Fruit fly (Drosophila melanogaster) whole organism, prepupa: ENCODE measurements around the gene Cwc25.

Source experiments
- Blimp-1 ChIP-seq: fragments of 200-800 bp; sonication (Bioruptor generic); optimal IDR thresholded peaks from 3 replicates; lab custom pipeline; 2017; ENCODE audit warnings: missing biosample characterization, missing genetic modification characterization, mild to moderate bottlenecking, moderate library complexity, missing genetic modification reagents
- CG10631 ChIP-seq: fragments of 200-800 bp; sonication (Bioruptor generic); optimal IDR thresholded peaks from 2 replicates; lab custom pipeline; 2016; ENCODE audit warnings: missing biosample characterization, missing genetic modification characterization
- CG10669 ChIP-seq: fragments of 200-800 bp; sonication (Bioruptor generic); optimal IDR thresholded peaks from 3 replicates; lab custom pipeline; 2018; ENCODE audit warnings: missing biosample characterization, mild to moderate bottlenecking, missing genetic modification characterization, moderate library complexity
- CG11762 ChIP-seq: fragments of 200-800 bp; sonication (Bioruptor generic); optimal IDR thresholded peaks from 3 replicates; lab custom pipeline; 2016; ENCODE audit warnings: missing biosample characterization, missing genetic modification characterization; ENCODE audit not compliant: insufficient read depth
- CG1621 ChIP-seq: fragments of 200-800 bp; sonication (Bioruptor generic); optimal IDR thresholded peaks from 3 replicates; lab custom pipeline; 2018; ENCODE audit warnings: missing biosample characterization, mild to moderate bottlenecking, missing genetic modification characterization
- CG16779 ChIP-seq: fragments of 200-800 bp; sonication (Bioruptor generic); optimal IDR thresholded peaks from 3 replicates; lab custom pipeline; 2017; ENCODE audit warnings: missing biosample characterization, mild to moderate bottlenecking, missing genetic modification characterization
- CG3032 ChIP-seq: fragments of 200-800 bp; optimal IDR thresholded peaks from 2 replicates; lab custom pipeline; 2019; ENCODE audit warnings: missing biosample characterization, mild to moderate bottlenecking, missing genetic modification characterization, moderate library complexity
- CG31627 ChIP-seq: fragments of 200-800 bp; sonication (Bioruptor generic); optimal IDR thresholded peaks from 3 replicates; lab custom pipeline; 2016; ENCODE audit warnings: missing biosample characterization, missing genetic modification characterization
- CG34406 ChIP-seq: fragments of 200-800 bp; sonication (Bioruptor generic); optimal IDR thresholded peaks from 3 replicates; lab custom pipeline; 2016; ENCODE audit warnings: missing biosample characterization, missing genetic modification characterization
- CG3919 ChIP-seq: fragments of 200-800 bp; sonication (Bioruptor generic); optimal IDR thresholded peaks from 3 replicates; lab custom pipeline; 2016; ENCODE audit warnings: missing biosample characterization, missing genetic modification characterization
- CG4318 ChIP-seq: fragments of 200-800 bp; sonication (Bioruptor generic); optimal IDR thresholded peaks from 3 replicates; lab custom pipeline; 2017; ENCODE audit warnings: missing biosample characterization, mild to moderate bottlenecking, missing genetic modification characterization
- CG6163 ChIP-seq: fragments of 200-800 bp; sonication (Bioruptor generic); IDR thresholded peaks from 3 replicates; pipeline ENCODE4 v1.3.6; 2022; ENCODE audit warnings: missing biosample characterization, missing genetic modification characterization
- CG6276 ChIP-seq: fragments of 200-800 bp; sonication (Bioruptor generic); optimal IDR thresholded peaks from 2 replicates; lab custom pipeline; 2017; ENCODE audit warnings: missing biosample characterization, mild to moderate bottlenecking, missing genetic modification characterization
- CG6792 ChIP-seq: fragments of 200-800 bp; sonication (Bioruptor generic); optimal IDR thresholded peaks from 3 replicates; lab custom pipeline; 2016; ENCODE audit warnings: missing biosample characterization, missing genetic modification characterization
- CG6808 ChIP-seq: fragments of 200-800 bp; sonication (Bioruptor generic); optimal IDR thresholded peaks from 3 replicates; lab custom pipeline; 2017; ENCODE audit warnings: missing biosample characterization, missing genetic modification characterization, mild to moderate bottlenecking, moderate library complexity, missing genetic modification reagents
- CG6854 ChIP-seq: fragments of 200-800 bp; sonication (Bioruptor generic); optimal IDR thresholded peaks from 2 replicates; lab custom pipeline; 2017; ENCODE audit warnings: missing biosample characterization, mild to moderate bottlenecking, missing genetic modification characterization
- CG7368 ChIP-seq: fragments of 200-800 bp; sonication (Bioruptor generic); optimal IDR thresholded peaks from 3 replicates; lab custom pipeline; 2016; ENCODE audit warnings: missing biosample characterization, missing genetic modification characterization
- CG8119 ChIP-seq: fragments of 200-800 bp; sonication (Bioruptor generic); IDR thresholded peaks from 3 replicates; pipeline ENCODE4 v1.3.6; 2022; ENCODE audit warnings: missing biosample characterization, missing genetic modification characterization
- CG8319 ChIP-seq: fragments of 200-800 bp; sonication (Bioruptor generic); optimal IDR thresholded peaks from 3 replicates; lab custom pipeline; 2016; ENCODE audit warnings: missing biosample characterization, missing genetic modification characterization
- CG9139 ChIP-seq: fragments of 200-800 bp; sonication (Bioruptor generic); optimal IDR thresholded peaks from 3 replicates; lab custom pipeline; 2017; ENCODE audit warnings: missing biosample characterization, mild to moderate bottlenecking, missing genetic modification characterization
- Eip78C ChIP-seq: fragments of 200-800 bp; sonication (Bioruptor generic); peaks from one replicate; lab custom pipeline; 2016; ENCODE audit warnings: missing biosample characterization, missing genetic modification characterization
- Eip93F ChIP-seq: fragments of 200-800 bp; sonication (Bioruptor generic); optimal IDR thresholded peaks from 2 replicates; lab custom pipeline; 2016; ENCODE audit warnings: missing biosample characterization, mild to moderate bottlenecking, missing genetic modification characterization
- Ets21C ChIP-seq: fragments of 200-800 bp; sonication (Bioruptor generic); optimal IDR thresholded peaks from 3 replicates; lab custom pipeline; 2016; ENCODE audit warnings: missing biosample characterization, missing genetic modification characterization
- Ets96B ChIP-seq: fragments of 200-800 bp; optimal IDR thresholded peaks from 2 replicates; lab custom pipeline; 2019; ENCODE audit warnings: missing biosample characterization, mild to moderate bottlenecking, missing genetic modification characterization, moderate library complexity
- Gug ChIP-seq: fragments of 200-800 bp; sonication (Bioruptor generic); IDR thresholded peaks from 2 replicates; pipeline ENCODE4 v1.3.6; 2022; ENCODE audit warnings: missing biosample characterization, missing genetic modification characterization
- Hr38 ChIP-seq: sonication (Bioruptor generic); optimal IDR thresholded peaks from 2 replicates; lab custom pipeline; 2016; ENCODE audit warnings: missing biosample characterization, missing genetic modification characterization
- Hr39 ChIP-seq: fragments of 200-800 bp; sonication (Bioruptor generic); optimal IDR thresholded peaks from 2 replicates; lab custom pipeline; 2016; ENCODE audit warnings: missing biosample characterization, missing genetic modification characterization
- Hr4 ChIP-seq: fragments of 200-800 bp; sonication (Bioruptor generic); optimal IDR thresholded peaks from 3 replicates; lab custom pipeline; 2016; ENCODE audit warnings: missing biosample characterization, missing genetic modification characterization
- OdsH ChIP-seq: fragments of 200-800 bp; sonication (Bioruptor generic); optimal IDR thresholded peaks from 3 replicates; lab custom pipeline; 2016; ENCODE audit warnings: missing biosample characterization, missing genetic modification characterization
- Smox ChIP-seq: fragments of 200-800 bp; sonication (Bioruptor generic); optimal IDR thresholded peaks from 3 replicates; lab custom pipeline; 2016; ENCODE audit warnings: missing biosample characterization, missing genetic modification characterization
- Sox102F ChIP-seq: fragments of 200-800 bp; sonication (Bioruptor generic); optimal IDR thresholded peaks from 2 replicates; lab custom pipeline; 2016; ENCODE audit warnings: missing biosample characterization, mild to moderate bottlenecking, missing genetic modification characterization
- Sox14 ChIP-seq: fragments of 200-800 bp; sonication (Bioruptor generic); optimal IDR thresholded peaks from 3 replicates; lab custom pipeline; 2016; ENCODE audit warnings: missing biosample characterization, missing genetic modification characterization
- achi ChIP-seq: fragments of 200-800 bp; sonication (Bioruptor generic); optimal IDR thresholded peaks from 3 replicates; lab custom pipeline; 2016; ENCODE audit warnings: missing biosample characterization, missing genetic modification characterization
- acj6 ChIP-seq: fragments of 200-800 bp; sonication (Bioruptor generic); optimal IDR thresholded peaks from 3 replicates; lab custom pipeline; 2016; ENCODE audit warnings: missing biosample characterization, missing genetic modification characterization
- cyc ChIP-seq: fragments of 200-800 bp; sonication (Bioruptor generic); optimal IDR thresholded peaks from 3 replicates; lab custom pipeline; 2016; ENCODE audit warnings: missing biosample characterization, missing genetic modification characterization
- dac ChIP-seq: fragments of 200-800 bp; sonication (Bioruptor generic); optimal IDR thresholded peaks from 2 replicates; lab custom pipeline; 2017; ENCODE audit warnings: missing biosample characterization, mild to moderate bottlenecking, missing genetic modification characterization
- dsx ChIP-seq: fragments of 200-800 bp; optimal IDR thresholded peaks from 3 replicates; lab custom pipeline; 2019; ENCODE audit warnings: missing biosample characterization, mild to moderate bottlenecking, missing genetic modification characterization, moderate library complexity; ENCODE audit not compliant: poor library complexity, severe bottlenecking
- eg ChIP-seq: fragments of 200-800 bp; sonication (Bioruptor generic); IDR thresholded peaks from 3 replicates; pipeline ENCODE4 v1.3.6; 2022; ENCODE audit warnings: missing biosample characterization, missing genetic modification characterization
- esn ChIP-seq: fragments of 200-800 bp; sonication (Bioruptor generic); optimal IDR thresholded peaks from 2 replicates; lab custom pipeline; 2016; ENCODE audit warnings: missing biosample characterization, mild to moderate bottlenecking, missing genetic modification characterization, moderate library complexity
- fd59A ChIP-seq: fragments of 200-800 bp; sonication (Bioruptor generic); optimal IDR thresholded peaks from 2 replicates; lab custom pipeline; 2017; ENCODE audit warnings: missing biosample characterization, mild to moderate bottlenecking, missing genetic modification characterization, missing genetic modification reagents
- fd85E ChIP-seq: fragments of 200-800 bp; sonication (Bioruptor generic); optimal IDR thresholded peaks from 3 replicates; lab custom pipeline; 2016; ENCODE audit warnings: missing biosample characterization, missing genetic modification characterization
- fkh ChIP-seq: fragments of 200-800 bp; sonication (Bioruptor generic); optimal IDR thresholded peaks from 3 replicates; lab custom pipeline; 2017; ENCODE audit warnings: missing biosample characterization, mild to moderate bottlenecking, missing genetic modification characterization, moderate library complexity
- lz ChIP-seq: fragments of 200-800 bp; sonication (Bioruptor generic); optimal IDR thresholded peaks from 3 replicates; lab custom pipeline; 2016; ENCODE audit warnings: missing biosample characterization, missing genetic modification characterization
- net ChIP-seq: fragments of 200-800 bp; sonication (Bioruptor generic); optimal IDR thresholded peaks from 3 replicates; lab custom pipeline; 2016; ENCODE audit warnings: missing biosample characterization, missing genetic modification characterization
- pdm3 ChIP-seq: fragments of 200-800 bp; sonication (Bioruptor generic); optimal IDR thresholded peaks from 3 replicates; lab custom pipeline; 2016; ENCODE audit warnings: missing biosample characterization, missing genetic modification characterization
- salr ChIP-seq, 2 experiments: fragments of 200-800 bp; sonication (Bioruptor generic); optimal IDR thresholded peaks; 3 replicates each; lab custom pipeline; 2016 to 2018; ENCODE audit warnings: missing biosample characterization in 2 of 2, missing genetic modification characterization in 2 of 2, mild to moderate bottlenecking in 1 of 2
- vri ChIP-seq: fragments of 200-800 bp; sonication (Bioruptor generic); optimal IDR thresholded peaks from 3 replicates; lab custom pipeline; 2016; ENCODE audit warnings: missing biosample characterization, mild to moderate bottlenecking, missing genetic modification characterization

Gene Cwc25

dm6 chr2L:2754437-2755322 lies 9.8 kb downstream of the Cwc25 start (continued):
- peak; percentile 86 for TF ChIP-seq CG11762 (GFP tag; lab: Kevin White, UChicago)
- TF ChIP-seq fkh, result peak; percentile 95
- TF ChIP-seq Sox102F (GFP tag; lab: Kevin White, UChicago), result peak; percentile 79
- peak; percentile 92 for TF ChIP-seq CG10669
- no peak for TF ChIP-seq CG6163 (GFP tag; lab: Robert Waterston, UW)
- peak; percentile 87 for TF ChIP-seq OdsH (GFP tag; lab: Kevin White, UChicago)
- TF ChIP-seq dsx (GFP tag; lab: Kevin White, UChicago), result peak; percentile 77
- peak; percentile 74 for TF ChIP-seq Smox
- no peak for TF ChIP-seq eg
- peak; percentile 80 for TF ChIP-seq Blimp-1 (GFP tag; lab: Kevin White, UChicago)
- peak; percentile 68 for TF ChIP-seq Ets21C (GFP tag; lab: Kevin White, UChicago)
- peak; percentile 90 for TF ChIP-seq CG6808 (GFP tag; lab: Kevin White, UChicago)
- TF ChIP-seq Hr38 (GFP tag; lab: Kevin White, UChicago), result peak; percentile 23
- peak; percentile 80 for TF ChIP-seq CG16779
- TF ChIP-seq CG34406 (GFP tag; lab: Kevin White, UChicago), result peak; percentile 90
- TF ChIP-seq fd85E (GFP tag; lab: Kevin White, UChicago), result peak; percentile 35
- peak; percentile 80 for TF ChIP-seq CG1621
- TF ChIP-seq pdm3, result peak; percentile 89
- peak; percentile 81 for TF ChIP-seq CG6854 (GFP tag; lab: Kevin White, UChicago)
- no peak for TF ChIP-seq vri
- TF ChIP-seq CG9139 (GFP tag; lab: Kevin White, UChicago), result peak; percentile 69
- TF ChIP-seq Gug (GFP tag; lab: Robert Waterston, UW), result no peak
- peak; percentile 81 for TF ChIP-seq CG8319
- TF ChIP-seq Sox14 (GFP tag; lab: Kevin White, UChicago), result peak; percentile 90
- TF ChIP-seq fd59A, result peak; percentile 84
- TF ChIP-seq net (GFP tag; lab: Kevin White, UChicago), result peak; percentile 91
- TF ChIP-seq CG3919 (GFP tag; lab: Kevin White, UChicago), result peak; percentile 86
- peak; percentile 87 for TF ChIP-seq acj6 (GFP tag; lab: Kevin White, UChicago)
- TF ChIP-seq Hr4 (GFP tag; lab: Kevin White, UChicago), result peak; percentile 93
- TF ChIP-seq Eip93F (GFP tag; lab: Kevin White, UChicago), result peak; percentile 40
- TF ChIP-seq Hr39 (GFP tag; lab: Kevin White, UChicago), result peak; percentile 73
- TF ChIP-seq achi, result peak; percentile 89
- peak; percentile 76 for TF ChIP-seq CG31627 (GFP tag; lab: Kevin White, UChicago)
- TF ChIP-seq cyc (GFP tag; lab: Kevin White, UChicago), result peak; percentile 64

DNA sequence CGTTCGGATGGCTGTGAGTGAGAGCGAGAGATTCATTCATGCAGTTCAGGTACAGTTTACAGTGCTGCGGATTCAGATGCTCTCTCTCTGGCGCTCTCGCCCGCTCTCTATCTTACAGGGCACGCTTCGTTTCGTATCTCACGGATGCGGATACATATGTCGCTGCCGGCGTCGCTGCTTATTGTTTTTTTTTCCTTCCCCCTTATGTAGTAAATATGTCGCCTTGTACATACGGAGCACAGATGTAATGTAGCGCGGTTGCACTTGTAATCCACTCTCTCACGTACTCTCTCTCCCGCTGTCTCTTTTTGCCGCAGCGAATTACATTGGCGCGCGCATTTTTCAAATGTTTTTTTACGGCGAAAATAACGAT lies 10.4 kb downstream of the Cwc25 start:
- TF ChIP-seq CG1621, result peak; percentile 32
- no peak for TF ChIP-seq Hr39 (GFP tag; lab: Kevin White, UChicago)
- no peak for TF ChIP-seq fd59A
- no peak for TF ChIP-seq CG4318 (GFP tag; lab: Kevin White, UChicago)
- no peak for TF ChIP-seq Blimp-1 (GFP tag; lab: Kevin White, UChicago)
- no peak for TF ChIP-seq lz
- TF ChIP-seq Ets21C (GFP tag; lab: Kevin White, UChicago), result no peak
- no peak for TF ChIP-seq CG7368 (GFP tag; lab: Kevin White, UChicago)
- peak; percentile 61 for TF ChIP-seq Eip78C (GFP tag; lab: Kevin White, UChicago)
- TF ChIP-seq Smox, result no peak
- TF ChIP-seq CG34406 (GFP tag; lab: Kevin White, UChicago), result no peak
- no peak for TF ChIP-seq CG6792 (GFP tag; lab: Kevin White, UChicago)
- no peak for TF ChIP-seq Ets96B
- no peak for TF ChIP-seq esn (GFP tag; lab: Kevin White, UChicago)
- TF ChIP-seq CG6276 (GFP tag; lab: Kevin White, UChicago), result no peak
- TF ChIP-seq eg, result no peak
- no peak for TF ChIP-seq Eip93F (GFP tag; lab: Kevin White, UChicago)
- TF ChIP-seq salr (GFP tag; optimal IDR thresholded peaks at IDR 0.05; lab: Kevin White, UChicago), result no peak
- TF ChIP-seq Sox102F (GFP tag; lab: Kevin White, UChicago), result peak; percentile 50
- no peak for TF ChIP-seq Gug (GFP tag; lab: Robert Waterston, UW)
- no peak for TF ChIP-seq CG8319
- TF ChIP-seq CG3032 (tag; lab: Kevin White, UChicago), result no peak
- TF ChIP-seq fkh, result no peak
- TF ChIP-seq CG31627 (GFP tag; lab: Kevin White, UChicago), result no peak
- no peak for TF ChIP-seq CG8119 (GFP tag; lab: Robert Waterston, UW)
- TF ChIP-seq CG10631 (GFP tag; lab: Kevin White, UChicago), result no peak
- no peak for TF ChIP-seq CG3919 (GFP tag; lab: Kevin White, UChicago)
- no peak for TF ChIP-seq dac (GFP tag; lab: Kevin White, UChicago)
